Fruit fly (Drosophila melanogaster) whole organism, adult: ENCODE results near the gene Clc.

Experiments
- CG12768 ChIP-seq: fragments of 200-800 bp; sonication (Bioruptor generic); optimal IDR thresholded peaks from 2 replicates; lab custom pipeline; 2017; ENCODE audit warnings: missing biosample characterization, missing genetic modification characterization, mild to moderate bottlenecking, moderate library complexity, missing genetic modification reagents
- CG1620 ChIP-seq: fragments of 200-800 bp; sonication (Bioruptor generic); optimal IDR thresholded peaks from 2 replicates; lab custom pipeline; 2016; ENCODE audit warnings: missing biosample characterization, missing genetic modification characterization
- CG33017 ChIP-seq: fragments of 200-800 bp; sonication (Bioruptor generic); optimal IDR thresholded peaks from 2 replicates; lab custom pipeline; 2018; ENCODE audit warnings: missing biosample characterization, mild to moderate bottlenecking, missing genetic modification characterization, moderate library complexity
- CG5204 ChIP-seq: fragments of 200-800 bp; sonication (Bioruptor generic); optimal IDR thresholded peaks from 2 replicates; lab custom pipeline; 2016; ENCODE audit warnings: missing biosample characterization, missing genetic modification characterization
- CG7045 ChIP-seq: fragments of 200-800 bp; sonication (Bioruptor generic); optimal IDR thresholded peaks from 2 replicates; lab custom pipeline; 2017; ENCODE audit warnings: missing biosample characterization, mild to moderate bottlenecking, missing genetic modification characterization
- Crg-1 ChIP-seq: fragments of 200-800 bp; sonication (Bioruptor generic); optimal IDR thresholded peaks from 2 replicates; lab custom pipeline; 2016; ENCODE audit warnings: missing biosample characterization, missing genetic modification characterization
- cic ChIP-seq: fragments of 200-800 bp; sonication (Bioruptor generic); optimal IDR thresholded peaks from 2 replicates; lab custom pipeline; 2017; ENCODE audit warnings: missing biosample characterization, mild to moderate bottlenecking, missing genetic modification characterization, moderate library complexity
- kay ChIP-seq: fragments of 200-800 bp; sonication (Bioruptor generic); peaks from one replicate; lab custom pipeline; 2016; ENCODE audit warnings: missing biosample characterization, missing genetic modification characterization, borderline replicate concordance
- ovo ChIP-seq: fragments of 200-800 bp; sonication (Bioruptor generic); optimal IDR thresholded peaks from 2 replicates; lab custom pipeline; 2016; ENCODE audit warnings: missing biosample characterization, missing genetic modification characterization
- pad ChIP-seq: fragments of 200-800 bp; sonication (Bioruptor generic); optimal IDR thresholded peaks from 3 replicates; lab custom pipeline; 2017; ENCODE audit warnings: missing biosample characterization, missing genetic modification characterization, mild to moderate bottlenecking, moderate library complexity, missing genetic modification reagents

- TF ChIP-seq CG12768 = no peak
- TF ChIP-seq kay (GFP tag; lab: Kevin White, UChicago) = no peak
- no peak for TF ChIP-seq CG1620 (GFP tag; lab: Kevin White, UChicago)
- TF ChIP-seq pad (GFP tag; lab: Kevin White, UChicago) = no peak
- no peak for TF ChIP-seq cic (GFP tag; lab: Kevin White, UChicago)
- no peak for TF ChIP-seq ovo
- no peak for TF ChIP-seq CG33017
- no peak for TF ChIP-seq Crg-1 (GFP tag; lab: Kevin White, UChicago)
- no peak for TF ChIP-seq CG5204 (GFP tag; lab: Kevin White, UChicago)
- TF ChIP-seq CG7045 = no peak
Measured at dm6 chr3L:20226153-20226552, 14.7 kb upstream of the Clc start.
